Worm (Caenorhabditis elegans) whole organism, L4/young adult: ENCODE measurements around the gene srw-141.

ENCODE experiments used
- W03F9.2 ChIP-seq: fragments of 150-350 bp; optimal IDR thresholded peaks from 2 replicates; lab custom pipeline; 2014; ENCODE audit warnings: missing biosample characterization, missing genetic modification characterization
- him-1 ChIP-seq: sonication (generic microtip); optimal IDR thresholded peaks from 2 replicates; lab custom pipeline; 2016; ENCODE audit warnings: missing genotype, missing genetic modification reagents, missing genetic modification characterization, missing compliant biosample characterization

DNA sequence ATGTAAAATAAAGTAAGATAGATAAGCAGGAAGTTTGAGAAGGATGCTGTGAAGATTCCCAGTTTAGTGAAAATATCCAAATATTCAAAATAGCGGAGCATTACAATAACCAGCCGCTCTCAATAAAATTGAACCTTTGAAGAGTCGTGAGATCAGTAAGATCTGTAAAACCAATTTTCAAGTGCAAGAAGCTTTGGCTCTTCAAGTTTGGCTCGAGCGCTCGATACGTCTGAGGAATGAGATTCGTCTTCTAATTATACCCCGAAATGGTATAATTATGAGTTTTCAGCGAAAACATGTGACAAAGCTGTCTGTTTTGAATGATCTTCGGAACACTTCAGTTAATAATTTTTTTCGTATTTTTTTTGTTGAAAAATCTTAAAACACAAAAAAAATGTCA lies 38.5 kb downstream of the srw-141 start, which contains the start of gene str-46:
- TF ChIP-seq him-1 (tag; lab: Kevin White, UChicago) (no peak), W03F9.2 (tag; lab: Kevin White, UChicago) (no peak)
